Fruit fly (Drosophila melanogaster) whole organism, pupa: Measurements from ENCODE around the gene CG42823.

ENCODE experiments used
- CG12605 ChIP-seq: fragments of 200-800 bp; sonication (Bioruptor generic); IDR thresholded peaks from 2 replicates; pipeline ENCODE4 v1.3.6; 2022; ENCODE audit warnings: missing biosample characterization, missing genetic modification characterization
- CG14655 ChIP-seq: fragments of 200-800 bp; sonication (Bioruptor generic); optimal IDR thresholded peaks from 3 replicates; lab custom pipeline; 2017; ENCODE audit warnings: mild to moderate bottlenecking, missing biosample characterization, missing genetic modification reagents, missing genetic modification characterization
- CG32121 ChIP-seq: fragments of 200-800 bp; sonication (Bioruptor generic); IDR thresholded peaks from 2 replicates; pipeline ENCODE4 v1.3.6; 2022; ENCODE audit warnings: missing biosample characterization, missing genetic modification characterization
- Snoo ChIP-seq: fragments of 200-800 bp; sonication (Bioruptor generic); optimal IDR thresholded peaks from 3 replicates; lab custom pipeline; 2017; ENCODE audit warnings: missing biosample characterization, mild to moderate bottlenecking, missing genetic modification characterization, inconsistent platforms

- TF ChIP-seq CG32121 (no peak), Snoo (tag; lab: Kevin White, UChicago) (no peak), CG14655 (GFP tag; lab: Kevin White, UChicago) (no peak), CG12605 (GFP tag; lab: Robert Waterston, UW) (no peak)
Measured at dm6 chr3R:17403188-17403587, 1.7 kb downstream of the CG42823 start, which contains the start of gene CG34279.
